Worm (Caenorhabditis elegans): ENCODE measurements around the gene unc-10.

unc-10 gene

ce11 chrX:7314564-7314963, 34.4 kb upstream of the unc-10 start:
- TF ChIP-seq sea-2 (GFP tag; optimal IDR thresholded peaks at IDR 0.05) (no peak), mml-1 (tag; optimal IDR thresholded peaks at IDR 0.05) (no peak), nhr-28 (tag; optimal IDR thresholded peaks at IDR 0.05) (no peak), snpc-4 (tag; optimal IDR thresholded peaks at IDR 0.05) (no peak), elt-3 (tag; optimal IDR thresholded peaks at IDR 0.05) (no peak), elt-2 (tag; optimal IDR thresholded peaks at IDR 0.05) (peak; percentile 54), ztf-11 (tag; optimal IDR thresholded peaks at IDR 0.05) (no peak), pqm-1 (tag; optimal IDR thresholded peaks at IDR 0.05) (peak; percentile 4), skn-1 (tag; optimal IDR thresholded peaks at IDR 0.05) (no peak), ceh-28 (tag; optimal IDR thresholded peaks at IDR 0.05) (no peak), mdl-1 (tag; optimal IDR thresholded peaks at IDR 0.05) (no peak)

- TF ChIP-seq hmg-11 (tag; optimal IDR thresholded peaks at IDR 0.05) (no peak), ceh-82 (tag; optimal IDR thresholded peaks at IDR 0.05) (no peak), nhr-12 (tag; optimal IDR thresholded peaks at IDR 0.05) (no peak), nhr-77 (tag; optimal IDR thresholded peaks at IDR 0.05) (no peak), nhr-76 (tag; optimal IDR thresholded peaks at IDR 0.05) (no peak)
Observed at ce11 chrX:7313236-7313635, 33.1 kb upstream of the unc-10 start.

ce11 chrX:7311870-7312269, 31.7 kb upstream of the unc-10 start:
- TF ChIP-seq lin-39 (tag; optimal IDR thresholded peaks at IDR 0.05) (no peak), mdl-1 (tag; optimal IDR thresholded peaks at IDR 0.05) (no peak), nhr-25 (tag; optimal IDR thresholded peaks at IDR 0.05) (no peak), egl-5 (tag; optimal IDR thresholded peaks at IDR 0.05) (no peak), nhr-11 (tag; optimal IDR thresholded peaks at IDR 0.05) (no peak)

- TF ChIP-seq fos-1 (tag; optimal IDR thresholded peaks at IDR 0.05) (no peak), nhr-67 (tag; optimal IDR thresholded peaks at IDR 0.05) (no peak), nhr-43 (tag; optimal IDR thresholded peaks at IDR 0.05; ENCODE audit: poor library complexity, severe bottlenecking) (no peak)
Observed at ce11 chrX:7309775-7310174, 29.7 kb upstream of the unc-10 start, which contains the start of the genes his-38 and his-40. TSS of gene his-38 (minus strand) at chrX:7309875. TSS of gene his-40 (plus strand) at chrX:7310110.

- TF ChIP-seq nhr-11 (tag; optimal IDR thresholded peaks at IDR 0.05) (no peak), mml-1 (tag; optimal IDR thresholded peaks at IDR 0.05) (no peak), daf-12 (tag; optimal IDR thresholded peaks at IDR 0.05) (no peak), nhr-28 (tag; optimal IDR thresholded peaks at IDR 0.05) (no peak), lin-39 (tag; optimal IDR thresholded peaks at IDR 0.05) (no peak), nhr-23 (tag; optimal IDR thresholded peaks at IDR 0.05) (no peak), ceh-9 (tag; optimal IDR thresholded peaks at IDR 0.05) (no peak), snpc-4 (tag; optimal IDR thresholded peaks at IDR 0.05) (no peak), hmg-11 (tag; optimal IDR thresholded peaks at IDR 0.05) (peak; percentile 66), eor-1 (tag; optimal IDR thresholded peaks at IDR 0.05) (no peak), zag-1 (tag; optimal IDR thresholded peaks at IDR 0.05) (no peak), mdl-1 (tag; optimal IDR thresholded peaks at IDR 0.05) (peak; percentile 12), egl-27 (tag; optimal IDR thresholded peaks at IDR 0.05) (peak; percentile 30), ZK546.5 (tag; optimal IDR thresholded peaks at IDR 0.05) (no peak), nhr-76 (tag; optimal IDR thresholded peaks at IDR 0.05) (no peak), sea-2 (GFP tag; optimal IDR thresholded peaks at IDR 0.05) (no peak), pha-4 (tag; optimal IDR thresholded peaks at IDR 0.05) (peak; percentile 74), pqm-1 (tag; optimal IDR thresholded peaks at IDR 0.05) (no peak), ama-1 (optimal IDR thresholded peaks at IDR 0.05) (no peak), nhr-237 (tag; optimal IDR thresholded peaks at IDR 0.05) (no peak), ceh-16 (tag; optimal IDR thresholded peaks at IDR 0.05) (no peak), elt-3 (tag; optimal IDR thresholded peaks at IDR 0.05) (no peak), nhr-43 (tag; optimal IDR thresholded peaks at IDR 0.05; ENCODE audit: poor library complexity, severe bottlenecking) (no peak), lin-15B (tag; optimal IDR thresholded peaks at IDR 0.05) (peak; percentile 35), fkh-10 (GFP tag; optimal IDR thresholded peaks at IDR 0.05) (no peak), elt-2 (tag; optimal IDR thresholded peaks at IDR 0.05) (no peak), ceh-82 (tag; optimal IDR thresholded peaks at IDR 0.05) (no peak), nfya-1 (tag; optimal IDR thresholded peaks at IDR 0.05; ENCODE audit: insufficient read depth) (peak; percentile 72), aly-2 (tag; optimal IDR thresholded peaks at IDR 0.05) (no peak), unc-39 (tag; optimal IDR thresholded peaks at IDR 0.05) (no peak), fkh-2 (tag; optimal IDR thresholded peaks at IDR 0.05) (no peak), jun-1 (tag; optimal IDR thresholded peaks at IDR 0.05) (no peak), nhr-25 (tag; optimal IDR thresholded peaks at IDR 0.05) (no peak), skn-1 (tag; optimal IDR thresholded peaks at IDR 0.05) (no peak), ztf-11 (tag; optimal IDR thresholded peaks at IDR 0.05) (no peak), tbx-2 (tag; optimal IDR thresholded peaks at IDR 0.05) (no peak), elt-1 (tag; optimal IDR thresholded peaks at IDR 0.05) (no peak), egl-5 (tag; optimal IDR thresholded peaks at IDR 0.05) (no peak), nhr-12 (tag; optimal IDR thresholded peaks at IDR 0.05) (no peak), ztf-4 (tag; optimal IDR thresholded peaks at IDR 0.05) (no peak)
Observed at ce11 chrX:7306434-7306833, 26.3 kb upstream of the unc-10 start.

All from whole organism, L3 larva.